Worm (Caenorhabditis elegans) whole organism, L2 larva: Measurements from ENCODE around the gene F38B7.10.

ENCODE experiments used
- R02D3.7 ChIP-seq: fragments of 150-350 bp; optimal IDR thresholded peaks from 2 replicates; lab custom pipeline; 2014; ENCODE audit warnings: missing biosample characterization, missing genetic modification characterization
- Y55F3AM.14 ChIP-seq: fragments of 200-800 bp; sonication (Bioruptor generic); optimal IDR thresholded peaks from 2 replicates; lab custom pipeline; 2018; ENCODE audit warnings: mild to moderate bottlenecking, missing genetic modification characterization, missing compliant biosample characterization
- ZK546.5 ChIP-seq: sonication (generic microtip); optimal IDR thresholded peaks from 2 replicates; lab custom pipeline; 2017; ENCODE audit warnings: missing biosample characterization, missing genetic modification characterization
- aly-2 ChIP-seq: fragments of 150-350 bp; optimal IDR thresholded peaks from 2 replicates; lab custom pipeline; 2014; ENCODE audit warnings: missing biosample characterization, missing genetic modification characterization
- ama-1 ChIP-seq: fragments of 150-350 bp; optimal IDR thresholded peaks from 2 replicates; lab custom pipeline; 2018; ENCODE audit warnings: inconsistent platforms
- ceh-16 ChIP-seq: fragments of 150-350 bp; optimal IDR thresholded peaks from 2 replicates; lab custom pipeline; 2014; ENCODE audit warnings: missing biosample characterization, missing genetic modification characterization
- egl-27 ChIP-seq: sonication (generic microtip); optimal IDR thresholded peaks from 3 replicates; lab custom pipeline; 2017; ENCODE audit warnings: missing biosample characterization, missing genetic modification reagents, missing genetic modification characterization
- elt-1 ChIP-seq: fragments of 150-350 bp; optimal IDR thresholded peaks from 2 replicates; lab custom pipeline; 2014; ENCODE audit warnings: missing biosample characterization, missing genetic modification characterization
- elt-3 ChIP-seq: sonication (generic microtip); optimal IDR thresholded peaks from 2 replicates; lab custom pipeline; 2017; ENCODE audit warnings: missing biosample characterization, missing genetic modification characterization
- fos-1 ChIP-seq: fragments of 150-350 bp; optimal IDR thresholded peaks from 2 replicates; lab custom pipeline; 2014; ENCODE audit warnings: missing biosample characterization, missing genetic modification characterization
- lin-11 ChIP-seq: fragments of 150-350 bp; sonication (generic microtip); optimal IDR thresholded peaks from 2 replicates; lab custom pipeline; 2014; ENCODE audit warnings: missing biosample characterization, missing genetic modification characterization, inconsistent platforms, mixed read lengths
- lin-13 ChIP-seq: fragments of 150-350 bp; optimal IDR thresholded peaks from 2 replicates; lab custom pipeline; 2014; ENCODE audit warnings: missing biosample characterization, missing genetic modification reagents, missing genetic modification characterization
- lin-39 ChIP-seq: fragments of 150-350 bp; optimal IDR thresholded peaks from 2 replicates; lab custom pipeline; 2014; ENCODE audit warnings: missing biosample characterization, missing genetic modification reagents, missing genetic modification characterization
- mbf-1 ChIP-seq: sonication (generic microtip); optimal IDR thresholded peaks from 2 replicates; lab custom pipeline; 2017; ENCODE audit warnings: missing biosample characterization, missing genetic modification characterization
- mdl-1 ChIP-seq, 2 experiments: fragments of 150-350 bp in 1 of 2; sonication (generic microtip) in 1 of 2; optimal IDR thresholded peaks; 2 replicates each; lab custom pipeline; 2017; ENCODE audit warnings: missing biosample characterization in 2 of 2, missing genetic modification characterization in 2 of 2
- nhr-10 ChIP-seq: sonication (generic microtip); optimal IDR thresholded peaks from 2 replicates; lab custom pipeline; 2017; ENCODE audit warnings: missing biosample characterization, missing genetic modification characterization
- nhr-11 ChIP-seq: fragments of 150-350 bp; optimal IDR thresholded peaks from 2 replicates; lab custom pipeline; 2014; ENCODE audit warnings: missing biosample characterization, missing genetic modification characterization
- nhr-12 ChIP-seq: fragments of 150-350 bp; optimal IDR thresholded peaks from 2 replicates; lab custom pipeline; 2014; ENCODE audit warnings: missing biosample characterization, missing genetic modification characterization
- nhr-129 ChIP-seq: fragments of 150-350 bp; optimal IDR thresholded peaks from 2 replicates; lab custom pipeline; 2014; ENCODE audit warnings: missing biosample characterization, missing genetic modification characterization
- nhr-23 ChIP-seq: fragments of 150-350 bp; optimal IDR thresholded peaks from 2 replicates; lab custom pipeline; 2014; ENCODE audit warnings: missing biosample characterization, missing genetic modification reagents, missing genetic modification characterization
- nhr-237 ChIP-seq: fragments of 150-350 bp; optimal IDR thresholded peaks from 2 replicates; lab custom pipeline; 2014; ENCODE audit warnings: missing biosample characterization, missing genetic modification characterization
- nhr-25 ChIP-seq: fragments of 150-350 bp; sonication (generic microtip); optimal IDR thresholded peaks from 3 replicates; lab custom pipeline; 2014; ENCODE audit warnings: missing biosample characterization, missing genetic modification characterization
- nhr-6 ChIP-seq: fragments of 150-350 bp; optimal IDR thresholded peaks from 2 replicates; lab custom pipeline; 2014; ENCODE audit warnings: missing biosample characterization, missing genetic modification characterization
- nhr-77 ChIP-seq: fragments of 150-350 bp; optimal IDR thresholded peaks from 2 replicates; lab custom pipeline; 2014; ENCODE audit warnings: missing biosample characterization, missing genetic modification characterization
- peb-1 ChIP-seq: fragments of 150-350 bp; optimal IDR thresholded peaks from 2 replicates; lab custom pipeline; 2014; ENCODE audit warnings: missing biosample characterization, missing genetic modification characterization
- sem-4 ChIP-seq: fragments of 150-350 bp; optimal IDR thresholded peaks from 2 replicates; lab custom pipeline; 2014; ENCODE audit warnings: missing biosample characterization, missing genetic modification reagents, missing genetic modification characterization
- skn-1 ChIP-seq: sonication (generic microtip); optimal IDR thresholded peaks from 2 replicates; lab custom pipeline; 2017; ENCODE audit warnings: missing biosample characterization, missing genetic modification characterization
- sma-3 ChIP-seq: sonication (generic microtip); optimal IDR thresholded peaks from 2 replicates; lab custom pipeline; 2016; ENCODE audit warnings: missing genetic modification reagents, missing genetic modification characterization, missing compliant biosample characterization
- snpc-4 ChIP-seq: fragments of 150-350 bp; optimal IDR thresholded peaks from 2 replicates; lab custom pipeline; 2014; ENCODE audit warnings: missing biosample characterization, missing genetic modification characterization
- unc-62 ChIP-seq: fragments of 150-350 bp; optimal IDR thresholded peaks from 2 replicates; lab custom pipeline; 2014; ENCODE audit warnings: missing biosample characterization, missing genetic modification reagents, missing genetic modification characterization
- ztf-1 ChIP-seq: fragments of 200-800 bp; sonication (Bioruptor generic); conservative IDR thresholded peaks from 2 replicates; pipeline ENCODE4 v1.3.6; 2022; ENCODE audit warnings: missing genetic modification characterization, missing compliant biosample characterization
- ztf-11 ChIP-seq: sonication (generic microtip); optimal IDR thresholded peaks from 2 replicates; lab custom pipeline; 2017; ENCODE audit warnings: missing biosample characterization, missing genetic modification characterization
- ztf-4 ChIP-seq: fragments of 150-350 bp; optimal IDR thresholded peaks from 2 replicates; lab custom pipeline; 2014; ENCODE audit warnings: missing biosample characterization, missing genetic modification characterization

Gene F38B7.10

ce11 chrV:11589433-11589832 lies 44.1 kb downstream of the F38B7.10 start, which contains the start of gene srx-82:
TSS of gene srx-82 (plus strand) at chrV:11589733.
- TF ChIP-seq nhr-77, result no peak
- no peak for TF ChIP-seq snpc-4 (tag; lab: Kevin White, UChicago)
- TF ChIP-seq nhr-10, result no peak
- no peak for TF ChIP-seq lin-13 (GFP tag; lab: Kevin White, UChicago)
- TF ChIP-seq ama-1 (lab: Kevin White, UChicago), result no peak
- no peak for TF ChIP-seq unc-62 (GFP tag; lab: Kevin White, UChicago)
- no peak for TF ChIP-seq egl-27 (tag; lab: Kevin White, UChicago)
- TF ChIP-seq mbf-1 (tag; lab: Kevin White, UChicago), result no peak
- no peak for TF ChIP-seq elt-1
- TF ChIP-seq ztf-1 (GFP tag; lab: Robert Waterston, UW), result no peak
- no peak for TF ChIP-seq aly-2 (tag; lab: Kevin White, UChicago)
- TF ChIP-seq elt-3, result no peak
- no peak for TF ChIP-seq ceh-16 (tag; lab: Kevin White, UChicago)
- TF ChIP-seq nhr-129 (tag; lab: Kevin White, UChicago), result no peak

ce11 chrV:11593427-11593826 lies 48.1 kb downstream of the F38B7.10 start, which contains the start of gene srx-80:
TSS of gene srx-80 (plus strand) at chrV:11593727.
- TF ChIP-seq ztf-11 (tag; lab: Kevin White, UChicago) (no peak), peb-1 (tag; lab: Kevin White, UChicago) (no peak), lin-11 (tag; lab: Kevin White, UChicago) (no peak), skn-1 (tag; lab: Kevin White, UChicago) (no peak), nhr-6 (tag; lab: Kevin White, UChicago) (no peak), ZK546.5 (no peak), mbf-1 (tag; lab: Kevin White, UChicago) (no peak), ztf-4 (tag; lab: Kevin White, UChicago) (no peak), nhr-11 (tag; lab: Kevin White, UChicago) (no peak), sma-3 (GFP tag; lab: Kevin White, UChicago) (no peak), fos-1 (tag; lab: Kevin White, UChicago) (no peak), aly-2 (tag; lab: Kevin White, UChicago) (no peak), nhr-129 (tag; lab: Kevin White, UChicago) (no peak)

ce11 chrV:11593888-11594287 lies 48.6 kb downstream of the F38B7.10 start:
- TF ChIP-seq mdl-1 (tag; optimal IDR thresholded peaks at IDR 0.05; lab: Kevin White, UChicago), result no peak
- TF ChIP-seq unc-62 (GFP tag; lab: Kevin White, UChicago), result no peak
- no peak for TF ChIP-seq Y55F3AM.14
- TF ChIP-seq R02D3.7, result no peak
- no peak for TF ChIP-seq lin-39 (tag; lab: Kevin White, UChicago)
- TF ChIP-seq elt-1, result no peak
- no peak for TF ChIP-seq ZK546.5
- no peak for TF ChIP-seq mbf-1 (tag; lab: Kevin White, UChicago)
- no peak for TF ChIP-seq fos-1 (tag; lab: Kevin White, UChicago)
- TF ChIP-seq lin-13 (GFP tag; lab: Kevin White, UChicago), result no peak
- TF ChIP-seq nhr-12 (tag; lab: Kevin White, UChicago), result no peak
- TF ChIP-seq nhr-77, result no peak
- no peak for TF ChIP-seq nhr-11 (tag; lab: Kevin White, UChicago)
- TF ChIP-seq nhr-23 (tag; lab: Kevin White, UChicago), result no peak
- TF ChIP-seq nhr-25 (tag; lab: Kevin White, UChicago), result no peak
- no peak for TF ChIP-seq nhr-237 (tag; lab: Kevin White, UChicago)
- TF ChIP-seq sem-4, result no peak
